Fruit fly (Drosophila melanogaster) S2 (cell line): ENCODE measurements around the gene Nak.

Source experiments
- CG8478 ChIP-seq: fragments of >200 bp; optimal IDR thresholded peaks from 2 replicates; lab custom pipeline; 2018
- CTCF ChIP-seq, 2 experiments: fragments of >200 bp; optimal IDR thresholded peaks; 2 replicates each; lab custom pipeline; 2018

DNA sequence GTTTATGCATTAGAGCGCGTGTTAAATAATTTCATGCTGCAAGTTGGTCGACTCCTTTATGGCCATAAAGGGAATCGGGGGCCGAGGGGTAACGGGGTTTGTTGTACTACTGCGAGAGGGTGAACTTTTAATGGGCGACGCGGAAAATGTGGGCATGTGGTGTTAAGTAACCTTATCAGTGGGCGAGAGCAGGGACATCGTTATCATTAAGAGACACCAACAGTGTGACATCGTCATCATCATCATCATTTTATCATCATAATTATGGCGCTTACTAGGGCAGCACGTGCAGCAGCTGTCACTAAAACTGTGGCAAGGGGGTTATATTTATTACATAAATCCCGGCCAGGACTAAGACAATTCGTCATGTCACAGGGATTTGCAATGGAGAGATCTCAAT is 43.2 kb downstream of the Nak start:
- no peak for TF ChIP-seq CTCF (optimal IDR thresholded peaks at IDR 0.05; lab: Kevin White, UChicago)
- TF ChIP-seq CG8478 (lab: Kevin White, UChicago) = no peak
